Worm (Caenorhabditis elegans): Measurements from ENCODE around the gene mnat-1.
A peak's percentile ranks its signal among the peaks of the same experiment; 100 is the strongest.

Gene mnat-1

ce11 chrII:2442979-2443378 is 35.5 kb downstream of the mnat-1 start, which contains the start of gene vab-19:
TSS of gene vab-19 (plus strand) at chrII:2443279.
- TF ChIP-seq ces-1 (GFP tag; optimal IDR thresholded peaks at IDR 0.05) (no peak), cnd-1 (tag; optimal IDR thresholded peaks at IDR 0.05) (no peak), M03D4.4 (tag; optimal IDR thresholded peaks at IDR 0.05) (no peak), bed-3 (GFP tag; optimal IDR thresholded peaks at IDR 0.05) (no peak), sem-2 (GFP tag; optimal IDR thresholded peaks at IDR 0.05) (no peak), nhr-28 (tag; optimal IDR thresholded peaks at IDR 0.05) (no peak), zip-8 (tag; optimal IDR thresholded peaks at IDR 0.05) (no peak), nhr-2 (tag; optimal IDR thresholded peaks at IDR 0.05) (no peak)

DNA sequence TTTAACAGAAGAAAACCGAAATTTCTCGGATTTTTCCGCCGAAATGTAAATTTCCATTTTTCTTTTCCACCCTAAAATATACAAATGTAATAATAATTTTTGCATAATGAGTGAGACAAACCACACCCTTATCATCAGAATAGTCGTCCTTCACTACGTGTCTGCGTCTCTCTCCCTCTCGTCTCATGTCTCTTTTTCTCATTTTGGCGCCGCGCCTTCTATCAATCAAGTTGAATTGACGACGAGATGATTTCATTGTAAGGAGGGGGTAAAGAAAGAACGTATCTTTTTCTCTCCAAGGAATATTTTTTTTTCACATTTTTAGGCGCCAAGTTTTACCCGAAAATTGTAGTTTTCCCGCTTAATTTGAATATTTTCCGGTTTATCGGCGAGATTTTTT is 36.2 kb downstream of the mnat-1 start:
- TF ChIP-seq ham-2 (GFP tag; optimal IDR thresholded peaks at IDR 0.05) (no peak), zip-8 (tag; optimal IDR thresholded peaks at IDR 0.05) (no peak), nhr-2 (tag; optimal IDR thresholded peaks at IDR 0.05) (no peak)

ce11 chrII:2440312-2440711 is 38.1 kb downstream of the mnat-1 start:
- TF ChIP-seq nhr-237 (tag; optimal IDR thresholded peaks at IDR 0.05) (no peak), nhr-76 (tag; optimal IDR thresholded peaks at IDR 0.05) (no peak), ces-1 (GFP tag; optimal IDR thresholded peaks at IDR 0.05) (peak; percentile 63)

DNA sequence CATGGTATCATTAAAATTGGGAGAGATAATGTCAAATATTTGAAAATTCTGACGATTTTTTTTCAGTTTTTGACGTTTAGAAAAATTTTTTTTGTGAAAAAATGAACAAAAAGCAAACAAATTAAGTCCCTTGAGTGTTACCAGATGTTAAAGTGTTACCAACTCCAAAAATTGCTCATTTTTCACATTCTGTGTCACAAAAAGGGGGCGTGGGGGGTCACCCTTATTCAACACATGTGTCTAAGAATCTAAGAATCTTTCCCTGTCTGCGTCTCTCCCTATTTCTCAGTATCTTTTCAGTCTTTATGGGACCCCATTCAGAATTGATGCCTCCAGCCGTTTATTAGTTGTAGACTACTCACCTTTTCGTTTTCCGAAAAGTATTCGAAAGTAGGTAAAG is 39.5 kb downstream of the mnat-1 start:
- TF ChIP-seq bed-3 (GFP tag; optimal IDR thresholded peaks at IDR 0.05) (no peak), ham-2 (GFP tag; optimal IDR thresholded peaks at IDR 0.05) (no peak), ceh-83 (GFP tag; optimal IDR thresholded peaks at IDR 0.05) (no peak), ceh-39 (tag; optimal IDR thresholded peaks at IDR 0.05) (no peak), mep-1 (tag; optimal IDR thresholded peaks at IDR 0.05) (no peak), ceh-43 (GFP tag; optimal IDR thresholded peaks at IDR 0.05) (no peak), drap-1 (GFP tag; optimal IDR thresholded peaks at IDR 0.05) (no peak), lin-32 (GFP tag; optimal IDR thresholded peaks at IDR 0.05) (no peak), nhr-237 (tag; optimal IDR thresholded peaks at IDR 0.05) (no peak), elt-3 (tag; optimal IDR thresholded peaks at IDR 0.05) (no peak)

- TF ChIP-seq flh-1 (GFP tag; optimal IDR thresholded peaks at IDR 0.05), result no peak
- TF ChIP-seq unc-39 (tag; optimal IDR thresholded peaks at IDR 0.05), result no peak
- TF ChIP-seq snpc-4 (tag; optimal IDR thresholded peaks at IDR 0.05), result no peak
- TF ChIP-seq nhr-12 (tag; optimal IDR thresholded peaks at IDR 0.05), result no peak
- no peak for TF ChIP-seq ceh-83 (GFP tag; optimal IDR thresholded peaks at IDR 0.05)
- no peak for TF ChIP-seq pha-4 (tag; optimal IDR thresholded peaks at IDR 0.05)
- no peak for TF ChIP-seq tbx-8 (GFP tag; optimal IDR thresholded peaks at IDR 0.05)
These were observed 40.3 kb downstream of the mnat-1 start for ce11 chrII:2438180-2438579.

ce11 chrII:2436757-2437156 is 41.7 kb downstream of the mnat-1 start:
- TF ChIP-seq elt-1 (tag; optimal IDR thresholded peaks at IDR 0.05; ENCODE audit: borderline replicate concordance, insufficient read depth) (peak; percentile 97), lin-32 (GFP tag; optimal IDR thresholded peaks at IDR 0.05) (no peak)

DNA sequence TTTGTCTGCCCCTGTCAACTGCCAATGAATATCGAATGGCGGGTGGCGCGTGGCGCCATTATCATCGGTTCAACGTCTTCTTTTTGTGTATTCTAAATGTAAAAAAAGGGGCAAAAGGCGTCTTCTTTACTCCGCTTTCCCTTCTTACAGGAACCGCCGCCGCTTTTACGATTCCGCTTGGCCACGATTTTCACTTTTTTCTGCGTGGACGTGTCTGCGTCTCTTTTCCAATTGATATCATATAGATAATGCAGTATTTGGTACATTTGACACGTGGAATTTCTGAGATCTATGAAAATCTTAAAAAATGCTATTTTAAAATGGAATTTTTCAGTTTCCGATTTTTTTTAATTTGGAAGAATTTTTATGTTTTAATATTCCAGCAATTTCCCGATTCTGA is 42.9 kb downstream of the mnat-1 start:
- TF ChIP-seq blmp-1 (tag; optimal IDR thresholded peaks at IDR 0.05) (peak; percentile 76), sptf-1 (tag; optimal IDR thresholded peaks at IDR 0.05) (no peak)

ce11 chrII:2431972-2432371 is 46.5 kb downstream of the mnat-1 start, which contains the start of gene ceh-86:
TSS of gene ceh-86 (minus strand) at chrII:2432072.
- TF ChIP-seq unc-120 (tag; optimal IDR thresholded peaks at IDR 0.05; ENCODE audit: poor library complexity, severe bottlenecking) (no peak), cnd-1 (tag; optimal IDR thresholded peaks at IDR 0.05) (peak; percentile 55), snpc-4 (tag; optimal IDR thresholded peaks at IDR 0.05) (no peak), ham-2 (GFP tag; optimal IDR thresholded peaks at IDR 0.05) (no peak), nhr-76 (tag; optimal IDR thresholded peaks at IDR 0.05) (no peak), ceh-39 (tag; optimal IDR thresholded peaks at IDR 0.05) (peak; percentile 6), nhr-237 (tag; optimal IDR thresholded peaks at IDR 0.05) (no peak), blmp-1 (tag; optimal IDR thresholded peaks at IDR 0.05) (no peak), bed-3 (GFP tag; optimal IDR thresholded peaks at IDR 0.05) (no peak), mls-2 (tag; optimal IDR thresholded peaks at IDR 0.05) (no peak), zip-8 (tag; optimal IDR thresholded peaks at IDR 0.05) (no peak)
